Worm (Caenorhabditis elegans): ENCODE results near the gene serp-1.2.

DNA sequence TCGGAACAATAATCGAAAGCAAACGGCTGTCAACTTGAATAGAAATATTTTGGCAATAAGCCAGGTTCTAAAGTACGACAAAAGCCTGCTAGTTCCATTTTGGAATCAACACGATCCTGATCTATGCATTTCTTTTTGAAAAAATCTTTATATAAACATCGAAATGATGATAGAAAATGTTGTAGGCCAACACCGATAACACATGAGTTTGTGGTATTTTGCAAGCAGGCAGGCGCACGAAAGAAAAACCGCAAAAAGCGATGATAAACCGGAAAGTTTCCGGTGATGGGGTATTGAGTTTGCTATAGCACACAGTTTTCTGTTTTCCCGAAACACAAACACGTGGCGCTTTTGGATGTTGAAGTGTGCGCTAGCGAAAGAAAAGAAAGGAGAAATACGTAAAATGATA is 8.6 kb downstream of the serp-1.2 start:
- TF ChIP-seq ces-1 (GFP tag; optimal IDR thresholded peaks at IDR 0.05): no peak
- TF ChIP-seq ham-2 (GFP tag; optimal IDR thresholded peaks at IDR 0.05): no peak
- no peak for TF ChIP-seq ztf-11 (tag; optimal IDR thresholded peaks at IDR 0.05)
- TF ChIP-seq nhr-237 (tag; optimal IDR thresholded peaks at IDR 0.05): no peak
- no peak for TF ChIP-seq M03D4.4 (tag; optimal IDR thresholded peaks at IDR 0.05)
